Worm (Caenorhabditis elegans): ENCODE data around the gene heh-1.

heh-1 gene

ce11 chrIII:3199416-3199815 lies at the start of gene heh-1:
Gene heh-1, minus strand, starts transcription at chrIII:3199516.
- TF ChIP-seq Y105C5A.15 (GFP tag; IDR thresholded peaks at IDR 0.05) (no peak), fos-1 (tag; optimal IDR thresholded peaks at IDR 0.05) (no peak), aha-1 (tag) (peak; percentile 62)

- TF ChIP-seq duxl-1 (tag; optimal IDR thresholded peaks at IDR 0.05; ENCODE audit: poor library complexity): peak; percentile 41
- no peak for TF ChIP-seq ceh-28 (tag; optimal IDR thresholded peaks at IDR 0.05)
- TF ChIP-seq nhr-10 (tag; optimal IDR thresholded peaks at IDR 0.05): no peak
- TF ChIP-seq fos-1 (tag; optimal IDR thresholded peaks at IDR 0.05): no peak
- TF ChIP-seq F49E8.2 (tag; optimal IDR thresholded peaks at IDR 0.05; ENCODE audit: borderline replicate concordance): peak; percentile 64
- TF ChIP-seq dpl-1 (GFP tag; optimal IDR thresholded peaks at IDR 0.05): no peak
- no peak for TF ChIP-seq zip-11 (GFP tag; IDR thresholded peaks at IDR 0.05)
- no peak for TF ChIP-seq F37D6.2 (tag; optimal IDR thresholded peaks at IDR 0.05)
- TF ChIP-seq nhr-76 (tag; optimal IDR thresholded peaks at IDR 0.05): no peak
- TF ChIP-seq mes-2 (tag; optimal IDR thresholded peaks at IDR 0.05; ENCODE audit: poor library complexity, severe bottlenecking): peak; percentile 66
- TF ChIP-seq egl-43 (GFP tag; IDR thresholded peaks at IDR 0.05): peak; percentile 87
- TF ChIP-seq php-3 (GFP tag; IDR thresholded peaks at IDR 0.05): peak; percentile 60
- no peak for TF ChIP-seq set-16 (GFP tag; IDR thresholded peaks at IDR 0.05)
- no peak for TF ChIP-seq fkh-10 (GFP tag; optimal IDR thresholded peaks at IDR 0.05)
- TF ChIP-seq zag-1 (tag; optimal IDR thresholded peaks at IDR 0.05): no peak
- no peak for TF ChIP-seq nhr-11 (tag; optimal IDR thresholded peaks at IDR 0.05)
- TF ChIP-seq daf-19 (GFP tag; conservative IDR thresholded peaks at IDR 0.05): 0 out of 2 replicates have a peak, but pooled peaks have one; percentile 54
- TF ChIP-seq ctbp-1 (GFP tag; IDR thresholded peaks at IDR 0.05): peak; percentile 73
- peak; percentile 86 for TF ChIP-seq pha-4 (GFP tag; IDR thresholded peaks at IDR 0.05)
- TF ChIP-seq pha-4 (tag; optimal IDR thresholded peaks at IDR 0.05): no peak
- no peak for TF ChIP-seq ceh-82 (tag; optimal IDR thresholded peaks at IDR 0.05)
- TF ChIP-seq ceh-62 (tag; optimal IDR thresholded peaks at IDR 0.05): no peak
- peak; percentile 3 for TF ChIP-seq zfp-2 (tag; optimal IDR thresholded peaks at IDR 0.05)
- peak; percentile 71 for TF ChIP-seq ZK337.2 (GFP tag; IDR thresholded peaks at IDR 0.05)
- peak; percentile 56 for TF ChIP-seq spr-1 (tag; optimal IDR thresholded peaks at IDR 0.05)
- no peak for TF ChIP-seq Y48G9A.11 (GFP tag; IDR thresholded peaks at IDR 0.05)
- TF ChIP-seq hmg-1.1 (GFP tag; IDR thresholded peaks at IDR 0.05): peak; percentile 37
- peak; percentile 61 for TF ChIP-seq gei-8 (GFP tag; optimal IDR thresholded peaks at IDR 0.05)
- TF ChIP-seq daf-16 (GFP tag; optimal IDR thresholded peaks at IDR 0.05): peak; percentile 25 to 74
- TF ChIP-seq daf-16 (tag; optimal IDR thresholded peaks at IDR 0.05): peak; percentile 46
- peak; percentile 16 for TF ChIP-seq sdz-12 (GFP tag; optimal IDR thresholded peaks at IDR 0.05)
- no peak for TF ChIP-seq ceh-32 (tag; optimal IDR thresholded peaks at IDR 0.05; ENCODE audit: poor library complexity)
- no peak for TF ChIP-seq jun-1 (tag; optimal IDR thresholded peaks at IDR 0.05)
- TF ChIP-seq ama-1 (optimal IDR thresholded peaks at IDR 0.05): no peak
- TF ChIP-seq nhr-77 (tag; optimal IDR thresholded peaks at IDR 0.05): no peak
- TF ChIP-seq F10B5.3 (tag; optimal IDR thresholded peaks at IDR 0.05): peak; percentile 59
- TF ChIP-seq ceh-20 (GFP tag; IDR thresholded peaks at IDR 0.05): no peak; the same call in 1 of the 2 replicates
- no peak for TF ChIP-seq ZK546.5 (tag; optimal IDR thresholded peaks at IDR 0.05)
- peak; percentile 74 for TF ChIP-seq arid-1 (GFP tag; conservative IDR thresholded peaks at IDR 0.05)
- peak; percentile 11 for TF ChIP-seq ztf-7 (tag; optimal IDR thresholded peaks at IDR 0.05)
- TF ChIP-seq nhr-28 (tag; optimal IDR thresholded peaks at IDR 0.05): no peak
- peak; percentile 83 for TF ChIP-seq tra-1 (GFP tag; IDR thresholded peaks at IDR 0.05)
- peak; percentile 54 for TF ChIP-seq nhr-102 (tag; optimal IDR thresholded peaks at IDR 0.05)
- TF ChIP-seq ceh-44 (GFP tag; IDR thresholded peaks at IDR 0.05): no peak
- no peak for TF ChIP-seq aha-1 (tag)
- TF ChIP-seq tag-97 (GFP tag; IDR thresholded peaks at IDR 0.05): no peak
- TF ChIP-seq F44E2.7 (GFP tag; IDR thresholded peaks at IDR 0.05): peak; percentile 89
- TF ChIP-seq nhr-41 (GFP tag; IDR thresholded peaks at IDR 0.05): peak; percentile 47; the same call in 1 of the 2 replicates
- TF ChIP-seq lir-3 (tag; optimal IDR thresholded peaks at IDR 0.05): peak; percentile 52
- TF ChIP-seq Y105C5A.15 (GFP tag; IDR thresholded peaks at IDR 0.05): peak; percentile 73; the same call in 1 of the 2 replicates
These were observed 49.7 kb upstream of the heh-1 start for ce11 chrIII:3249038-3249420.

Data from whole organism, L4 larva.